Worm (Caenorhabditis elegans): ENCODE results near the gene cdd-1.

cdd-1 gene

DNA sequence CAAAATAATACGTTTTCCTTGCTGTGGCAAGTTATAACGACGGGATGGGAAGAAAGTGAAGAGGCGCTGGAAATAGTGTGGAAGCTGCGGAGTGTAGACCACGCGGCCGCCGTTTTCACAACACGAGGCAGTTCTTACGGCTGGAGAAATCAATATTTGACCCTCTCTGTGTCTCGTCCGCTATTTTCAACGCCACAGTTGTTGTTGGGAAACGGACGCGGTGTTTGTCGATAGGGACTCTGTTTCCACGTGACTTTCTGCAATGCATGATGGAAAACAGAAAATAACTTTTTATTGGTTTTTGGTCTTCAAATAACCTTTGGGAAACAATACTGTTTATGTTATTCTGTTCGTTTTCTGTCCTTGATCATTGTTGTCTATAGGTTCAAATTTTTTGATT lies 20.9 kb upstream of the cdd-1 start, which contains the start of gene K02A6.3 (continued):
- peak; percentile 15 for TF ChIP-seq unc-62 (GFP tag; optimal IDR thresholded peaks at IDR 0.05)
- TF ChIP-seq tbp1 (GFP tag; optimal IDR thresholded peaks at IDR 0.05), result peak; percentile 63
- TF ChIP-seq mes-4 (tag; optimal IDR thresholded peaks at IDR 0.05), result no peak
- TF ChIP-seq B0261.1 (tag; optimal IDR thresholded peaks at IDR 0.05), result no peak
- TF ChIP-seq F39B2.1 (GFP tag; IDR thresholded peaks at IDR 0.05), result no peak
- TF ChIP-seq T07F8.4 (tag; optimal IDR thresholded peaks at IDR 0.05), result no peak
- TF ChIP-seq zim-3 (tag; optimal IDR thresholded peaks at IDR 0.05), result no peak
- no peak for TF ChIP-seq efl-1 (GFP tag; optimal IDR thresholded peaks at IDR 0.05)
- TF ChIP-seq madf-3 (GFP tag; IDR thresholded peaks at IDR 0.05), result 0 out of 2 replicates have a peak, but pooled peaks have one; percentile 37
- peak; percentile 92 for TF ChIP-seq nhr-80 (tag; optimal IDR thresholded peaks at IDR 0.05)
- no peak for TF ChIP-seq F10E7.11 (tag; optimal IDR thresholded peaks at IDR 0.05)
- TF ChIP-seq nfya-1 (tag; optimal IDR thresholded peaks at IDR 0.05; ENCODE audit: borderline replicate concordance, insufficient read depth), result no peak
- no peak for TF ChIP-seq B0019.2 (GFP tag; conservative IDR thresholded peaks at IDR 0.05)
- peak; percentile 46 for TF ChIP-seq lin-54 (GFP tag; optimal IDR thresholded peaks at IDR 0.05)
- no peak for TF ChIP-seq F55B11.4 (tag; optimal IDR thresholded peaks at IDR 0.05; ENCODE audit: borderline replicate concordance, insufficient read depth)
- TF ChIP-seq F22D6.2 (tag; optimal IDR thresholded peaks at IDR 0.05), result peak; percentile 78
- peak; percentile 60 to 70 for TF ChIP-seq let-607 (tag; optimal IDR thresholded peaks at IDR 0.05)
- no peak for TF ChIP-seq ama-1 (optimal IDR thresholded peaks at IDR 0.05)
- no peak for TF ChIP-seq ama-1 (GFP tag; optimal IDR thresholded peaks at IDR 0.05)
- peak; percentile 42; the same call in 1 of the 2 replicates for TF ChIP-seq lin-26 (GFP tag; IDR thresholded peaks at IDR 0.05)
- peak; percentile 82 for TF ChIP-seq C06A6.2 (GFP tag; conservative IDR thresholded peaks at IDR 0.05)
- peak; percentile 88 for TF ChIP-seq dox-1 (GFP tag; IDR thresholded peaks at IDR 0.05)
- no peak for TF ChIP-seq Y67H2A.10 (GFP tag; conservative IDR thresholded peaks at IDR 0.05)
- TF ChIP-seq aptf-2 (GFP tag; conservative IDR thresholded peaks at IDR 0.05), result no peak
- TF ChIP-seq ZK185.1 (tag; optimal IDR thresholded peaks at IDR 0.05; ENCODE audit: poor library complexity, severe bottlenecking), result peak; percentile 69
- TF ChIP-seq ztf-25 (GFP tag; IDR thresholded peaks at IDR 0.05), result no peak
- no peak; the same call in none of the 2 replicates for TF ChIP-seq zfh-2 (GFP tag; conservative IDR thresholded peaks at IDR 0.05)
- peak; percentile 75 for TF ChIP-seq gei-17 (GFP tag; optimal IDR thresholded peaks at IDR 0.05)
- TF ChIP-seq nfya-2 (GFP tag; IDR thresholded peaks at IDR 0.05), result no peak
- TF ChIP-seq rec-8 (tag; optimal IDR thresholded peaks at IDR 0.05), result no peak
- peak; percentile 58 for TF ChIP-seq pha-4 (tag; optimal IDR thresholded peaks at IDR 0.05)
- TF ChIP-seq egl-18 (GFP tag; IDR thresholded peaks at IDR 0.05), result no peak
- TF ChIP-seq snpc-3.4 (tag; optimal IDR thresholded peaks at IDR 0.05), result no peak
- peak; percentile 90 for TF ChIP-seq ztf-26 (tag; optimal IDR thresholded peaks at IDR 0.05)
- TF ChIP-seq hrde-1 (tag; optimal IDR thresholded peaks at IDR 0.05; ENCODE audit: borderline replicate concordance), result no peak
- TF ChIP-seq ets-4 (GFP tag; optimal IDR thresholded peaks at IDR 0.05), result peak; percentile 51
- TF ChIP-seq B0035.1 (tag; optimal IDR thresholded peaks at IDR 0.05), result no peak
- TF ChIP-seq C17E4.6 (GFP tag; IDR thresholded peaks at IDR 0.05), result no peak
- no peak for TF ChIP-seq Y79H2A.3 (GFP tag; conservative IDR thresholded peaks at IDR 0.05)
- TF ChIP-seq xnd-1 (tag; optimal IDR thresholded peaks at IDR 0.05), result no peak
- no peak for TF ChIP-seq snpc-1.1 (tag; optimal IDR thresholded peaks at IDR 0.05; ENCODE audit: insufficient read depth)
- TF ChIP-seq unc-130 (GFP tag; optimal IDR thresholded peaks at IDR 0.05), result no peak
- peak; percentile 34; the same call in 1 of the 2 replicates for TF ChIP-seq ceh-100 (GFP tag; IDR thresholded peaks at IDR 0.05)
- TF ChIP-seq F37B4.10 (GFP tag; IDR thresholded peaks at IDR 0.05), result no peak
- peak; percentile 52; the same call in 1 of the 2 replicates for TF ChIP-seq ekl-4 (GFP tag; IDR thresholded peaks at IDR 0.05)
- no peak for TF ChIP-seq dpff-1 (tag; optimal IDR thresholded peaks at IDR 0.05)
- TF ChIP-seq mcd-1 (GFP tag; IDR thresholded peaks at IDR 0.05), result peak; percentile 54
- TF ChIP-seq F23B12.7 (tag; optimal IDR thresholded peaks at IDR 0.05; ENCODE audit: insufficient read depth), result peak; percentile 51

Data from whole organism, young adult.